Worm (Caenorhabditis elegans) whole organism, L3 larva: Measurements from ENCODE around the gene tnt-3.

Experiments
- R02D3.7 ChIP-seq: fragments of 150-350 bp; optimal IDR thresholded peaks from 2 replicates; lab custom pipeline; 2014; ENCODE audit warnings: missing biosample characterization, missing genetic modification characterization
- ZK546.5 ChIP-seq: sonication (generic microtip); optimal IDR thresholded peaks from 2 replicates; lab custom pipeline; 2017; ENCODE audit warnings: missing biosample characterization, missing genetic modification characterization
- aly-2 ChIP-seq: fragments of 150-350 bp; optimal IDR thresholded peaks from 2 replicates; lab custom pipeline; 2014; ENCODE audit warnings: missing biosample characterization, missing genetic modification characterization
- ama-1 ChIP-seq: fragments of 150-350 bp; optimal IDR thresholded peaks from 2 replicates; lab custom pipeline; 2018
- ceh-16 ChIP-seq: sonication (generic microtip); optimal IDR thresholded peaks from 2 replicates; lab custom pipeline; 2017; ENCODE audit warnings: missing biosample characterization, missing genetic modification characterization
- ceh-82 ChIP-seq: fragments of 150-350 bp; optimal IDR thresholded peaks from 2 replicates; lab custom pipeline; 2014; ENCODE audit warnings: missing biosample characterization, missing genetic modification characterization
- ceh-9 ChIP-seq: sonication (generic microtip); optimal IDR thresholded peaks from 2 replicates; lab custom pipeline; 2018; ENCODE audit warnings: missing biosample characterization, missing genetic modification characterization
- daf-12 ChIP-seq: fragments of 150-350 bp; optimal IDR thresholded peaks from 2 replicates; lab custom pipeline; 2014; ENCODE audit warnings: missing biosample characterization, missing genetic modification reagents, missing genetic modification characterization
- egl-27 ChIP-seq: sonication (generic microtip); optimal IDR thresholded peaks from 4 replicates; lab custom pipeline; 2017; ENCODE audit warnings: missing biosample characterization, missing genetic modification reagents, missing genetic modification characterization
- egl-5 ChIP-seq: fragments of 150-350 bp; optimal IDR thresholded peaks from 2 replicates; lab custom pipeline; 2017; ENCODE audit warnings: missing biosample characterization, missing genetic modification reagents, missing genetic modification characterization, inconsistent platforms
- elt-1 ChIP-seq: fragments of 150-350 bp; optimal IDR thresholded peaks from 2 replicates; lab custom pipeline; 2014; ENCODE audit warnings: missing biosample characterization, missing genetic modification characterization
- elt-2 ChIP-seq: sonication (generic microtip); optimal IDR thresholded peaks from 2 replicates; lab custom pipeline; 2016; ENCODE audit warnings: missing genetic modification reagents, mild to moderate bottlenecking, missing genetic modification characterization, missing compliant biosample characterization
- eor-1 ChIP-seq, 2 experiments: fragments of 150-350 bp; optimal IDR thresholded peaks; 2 replicates each; lab custom pipeline; 2014 to 2018; ENCODE audit warnings: missing biosample characterization in 2 of 2, missing genetic modification characterization in 2 of 2
- fkh-10 ChIP-seq: sonication (generic microtip); optimal IDR thresholded peaks from 2 replicates; lab custom pipeline; 2017; ENCODE audit warnings: missing biosample characterization, missing genetic modification reagents, missing genetic modification characterization
- fkh-2 ChIP-seq: fragments of 150-350 bp; optimal IDR thresholded peaks from 2 replicates; lab custom pipeline; 2014; ENCODE audit warnings: missing biosample characterization, missing genetic modification reagents, missing genetic modification characterization
- fos-1 ChIP-seq: fragments of 150-350 bp; optimal IDR thresholded peaks from 2 replicates; lab custom pipeline; 2014; ENCODE audit warnings: missing biosample characterization, missing genetic modification characterization
- jun-1 ChIP-seq: fragments of 150-350 bp; optimal IDR thresholded peaks from 2 replicates; lab custom pipeline; 2014; ENCODE audit warnings: missing biosample characterization, missing genetic modification reagents, missing genetic modification characterization
- lin-15B ChIP-seq: fragments of 150-350 bp; optimal IDR thresholded peaks from 2 replicates; lab custom pipeline; 2014; ENCODE audit warnings: missing biosample characterization, missing genetic modification characterization
- lin-39 ChIP-seq: fragments of 150-350 bp; optimal IDR thresholded peaks from 2 replicates; lab custom pipeline; 2018; ENCODE audit warnings: missing biosample characterization, missing genetic modification reagents, missing genetic modification characterization
- lsy-12 ChIP-seq: sonication (generic microtip); optimal IDR thresholded peaks from 2 replicates; lab custom pipeline; 2016; ENCODE audit warnings: mild to moderate bottlenecking, missing genetic modification characterization, missing compliant biosample characterization
- mdl-1 ChIP-seq: fragments of 150-350 bp; optimal IDR thresholded peaks from 2 replicates; lab custom pipeline; 2014; ENCODE audit warnings: missing biosample characterization, missing genetic modification characterization
- nhr-11 ChIP-seq: fragments of 150-350 bp; optimal IDR thresholded peaks from 2 replicates; lab custom pipeline; 2014; ENCODE audit warnings: missing biosample characterization, missing genetic modification characterization
- nhr-12 ChIP-seq: fragments of 150-350 bp; optimal IDR thresholded peaks from 2 replicates; lab custom pipeline; 2014; ENCODE audit warnings: missing biosample characterization, missing genetic modification characterization
- nhr-23 ChIP-seq: fragments of 150-350 bp; optimal IDR thresholded peaks from 2 replicates; lab custom pipeline; 2014; ENCODE audit warnings: missing biosample characterization, missing genetic modification reagents, missing genetic modification characterization
- nhr-25 ChIP-seq: sonication (generic microtip); optimal IDR thresholded peaks from 2 replicates; lab custom pipeline; 2017; ENCODE audit warnings: missing biosample characterization, missing genetic modification characterization
- nhr-28 ChIP-seq: fragments of 150-350 bp; optimal IDR thresholded peaks from 2 replicates; lab custom pipeline; 2014; ENCODE audit warnings: missing biosample characterization, missing genetic modification characterization
- nhr-43 ChIP-seq: sonication (generic microtip); optimal IDR thresholded peaks from 2 replicates; lab custom pipeline; 2016; ENCODE audit warnings: mild to moderate bottlenecking, missing genetic modification characterization, missing compliant biosample characterization; ENCODE audit not compliant: poor library complexity, severe bottlenecking
- nhr-67 ChIP-seq: fragments of 150-350 bp; optimal IDR thresholded peaks from 2 replicates; lab custom pipeline; 2014; ENCODE audit warnings: missing biosample characterization, missing genetic modification characterization
- nhr-76 ChIP-seq: fragments of 150-350 bp; sonication (generic microtip); optimal IDR thresholded peaks from 5 replicates; lab custom pipeline; 2014; ENCODE audit warnings: missing biosample characterization, missing genetic modification characterization
- sea-2 ChIP-seq: fragments of 150-350 bp; sonication (generic microtip); optimal IDR thresholded peaks from 4 replicates; lab custom pipeline; 2014; ENCODE audit warnings: missing biosample characterization, missing genetic modification reagents, missing genetic modification characterization
- skn-1 ChIP-seq: fragments of 150-350 bp; optimal IDR thresholded peaks from 2 replicates; lab custom pipeline; 2014; ENCODE audit warnings: missing biosample characterization, missing genetic modification characterization
- snpc-4 ChIP-seq: fragments of 150-350 bp; optimal IDR thresholded peaks from 2 replicates; lab custom pipeline; 2014; ENCODE audit warnings: missing biosample characterization, missing genetic modification characterization
- tbx-2 ChIP-seq: sonication (generic microtip); optimal IDR thresholded peaks from 2 replicates; lab custom pipeline; 2016; ENCODE audit warnings: mild to moderate bottlenecking, missing genetic modification characterization, missing compliant biosample characterization
- unc-39 ChIP-seq: sonication (generic microtip); optimal IDR thresholded peaks from 4 replicates; lab custom pipeline; 2017; ENCODE audit warnings: missing biosample characterization, missing genetic modification characterization
- unc-62 ChIP-seq: fragments of 150-350 bp; sonication (generic microtip); optimal IDR thresholded peaks from 4 replicates; lab custom pipeline; 2014; ENCODE audit warnings: missing biosample characterization, missing genetic modification reagents, missing genetic modification characterization
- zag-1 ChIP-seq: fragments of 150-350 bp; optimal IDR thresholded peaks from 2 replicates; lab custom pipeline; 2014; ENCODE audit warnings: missing biosample characterization, missing genetic modification characterization

Gene tnt-3

ce11 chrX:7945438-7945837 is 539 bp upstream of the tnt-3 start:
- TF ChIP-seq nhr-12 (tag; lab: Kevin White, UChicago) = no peak
- TF ChIP-seq nhr-28 = no peak
- TF ChIP-seq lsy-12 (tag; lab: Kevin White, UChicago) = no peak
- TF ChIP-seq nhr-23 = no peak
- peak; percentile 69 for TF ChIP-seq egl-5 (tag; lab: Kevin White, UChicago)
- TF ChIP-seq, all 47 proteins: peak for 1

- TF ChIP-seq fkh-10 (GFP tag; lab: Kevin White, UChicago) (no peak), sea-2 (GFP tag; lab: Kevin White, UChicago) (no peak), mdl-1 (no peak), nhr-25 (tag; lab: Kevin White, UChicago) (no peak), ceh-82 (tag; lab: Kevin White, UChicago) (no peak), lsy-12 (tag; lab: Kevin White, UChicago) (no peak), elt-2 (tag; lab: Kevin White, UChicago) (no peak), zag-1 (no peak), unc-62 (GFP tag; lab: Kevin White, UChicago) (no peak), fos-1 (tag; lab: Kevin White, UChicago) (no peak), nhr-43 (tag; lab: Kevin White, UChicago) (no peak), lin-39 (tag; lab: Kevin White, UChicago) (no peak), unc-39 (tag; lab: Kevin White, UChicago) (no peak), fkh-2 (tag; lab: Kevin White, UChicago) (no peak), ama-1 (no peak), egl-27 (no peak), nhr-23 (no peak), egl-5 (tag; lab: Kevin White, UChicago) (no peak), nhr-12 (tag; lab: Kevin White, UChicago) (no peak), lin-15B (tag; lab: Kevin White, UChicago) (no peak)
These were observed 2.2 kb downstream of the tnt-3 start for ce11 chrX:7942675-7943074.

- TF ChIP-seq ceh-9 (tag; lab: Kevin White, UChicago) (no peak), eor-1 (tag; optimal IDR thresholded peaks at IDR 0.05; lab: Kevin White, UChicago) (no peak), nhr-28 (no peak), ceh-82 (tag; lab: Kevin White, UChicago) (no peak), nhr-23 (no peak), fkh-10 (GFP tag; lab: Kevin White, UChicago) (no peak), skn-1 (tag; lab: Kevin White, UChicago) (no peak), nhr-11 (tag; lab: Kevin White, UChicago) (no peak), tbx-2 (tag; lab: Kevin White, UChicago) (no peak), unc-39 (tag; lab: Kevin White, UChicago) (no peak), daf-12 (tag; lab: Kevin White, UChicago) (no peak), egl-5 (tag; lab: Kevin White, UChicago) (no peak), nhr-67 (no peak), nhr-76 (tag; lab: Kevin White, UChicago) (no peak), ceh-16 (no peak), R02D3.7 (tag; lab: Kevin White, UChicago) (no peak), ZK546.5 (tag; lab: Kevin White, UChicago) (no peak), elt-2 (tag; lab: Kevin White, UChicago) (no peak), lsy-12 (tag; lab: Kevin White, UChicago) (no peak)
These were observed 12.4 kb downstream of the tnt-3 start for ce11 chrX:7932453-7932852.

- TF ChIP-seq aly-2 (tag; lab: Kevin White, UChicago) = no peak
- TF ChIP-seq nhr-28 = no peak
These were observed 14.4 kb downstream of the tnt-3 start, which contains the start of gene zig-3 for ce11 chrX:7930450-7930849. Gene zig-3 (plus strand): TSS chrX:7930750.

- TF ChIP-seq skn-1 (tag; lab: Kevin White, UChicago) = no peak
- TF ChIP-seq egl-5 (tag; lab: Kevin White, UChicago) = no peak
- TF ChIP-seq lin-15B (tag; lab: Kevin White, UChicago) = no peak
- TF ChIP-seq snpc-4 (tag; lab: Kevin White, UChicago) = no peak
- no peak for TF ChIP-seq R02D3.7 (tag; lab: Kevin White, UChicago)
- no peak for TF ChIP-seq elt-1
- TF ChIP-seq ceh-16 = no peak
- TF ChIP-seq jun-1 (tag; lab: Kevin White, UChicago) = no peak
- no peak for TF ChIP-seq fos-1 (tag; lab: Kevin White, UChicago)
- no peak for TF ChIP-seq lsy-12 (tag; lab: Kevin White, UChicago)
- no peak for TF ChIP-seq nhr-12 (tag; lab: Kevin White, UChicago)
These were observed 19.8 kb downstream of the tnt-3 start, which contains the start of gene zig-4 for ce11 chrX:7925134-7925533. Gene zig-4 (plus strand): TSS chrX:7925434.
